Fruit fly (Drosophila melanogaster) S2 (cell line): Measurements from ENCODE around the gene CG3078.

Experiments
- CG8478 ChIP-seq: fragments of >200 bp; optimal IDR thresholded peaks from 2 replicates; lab custom pipeline; 2018
- CTCF ChIP-seq, 2 experiments: fragments of >200 bp; optimal IDR thresholded peaks; 2 replicates each; lab custom pipeline; 2018

DNA sequence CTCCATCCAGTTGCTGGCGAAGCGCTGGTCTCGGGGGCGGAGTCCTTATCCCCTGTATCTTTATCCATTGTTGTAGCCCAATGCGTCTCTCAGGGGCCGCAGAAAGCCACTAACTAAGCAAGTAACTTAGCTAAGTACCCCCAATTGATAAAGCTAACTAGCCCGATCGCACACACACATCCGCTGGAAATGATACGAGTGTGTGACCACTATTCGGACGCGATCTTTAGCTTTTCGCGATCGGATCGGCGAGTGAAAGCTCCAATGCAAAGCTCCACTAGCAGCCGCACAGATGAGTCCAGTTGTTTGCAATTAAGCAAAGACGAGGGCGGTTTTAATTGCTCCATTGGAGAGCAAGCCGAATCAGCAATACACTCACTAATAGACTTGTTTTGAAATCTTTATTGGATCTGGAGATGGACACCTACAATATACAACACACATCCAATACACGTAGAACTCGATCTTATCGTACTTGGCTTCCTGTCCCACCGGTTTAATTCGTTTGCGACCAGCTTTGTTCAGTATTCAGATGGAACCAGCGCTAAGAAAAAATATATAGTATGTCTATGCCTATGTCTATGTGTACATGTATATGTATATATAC is 5.5 kb downstream of the CG3078 start, which contains the start of gene CG3091:
- no peak for TF ChIP-seq CG8478 (lab: Kevin White, UChicago)
- TF ChIP-seq CTCF (optimal IDR thresholded peaks at IDR 0.05; lab: Kevin White, UChicago), result no peak
